Fruit fly (Drosophila melanogaster) whole organism, wandering third instar larva: ENCODE measurements around the gene CG11756.

Source experiments
- Abd-B ChIP-seq: fragments of >200 bp; optimal IDR thresholded peaks from 2 replicates; lab custom pipeline; 2017; ENCODE audit warnings: missing biosample characterization, missing genetic modification characterization
- CG32264 ChIP-seq: fragments of 200-800 bp; sonication (Bioruptor generic); optimal IDR thresholded peaks from 2 replicates; lab custom pipeline; 2016; ENCODE audit warnings: missing biosample characterization, missing genetic modification characterization
- CG9705 ChIP-seq: fragments of 200-800 bp; sonication (Bioruptor generic); optimal IDR thresholded peaks from 2 replicates; lab custom pipeline; 2018; ENCODE audit warnings: missing biosample characterization, mild to moderate bottlenecking, missing genetic modification characterization
- CrebA ChIP-seq: fragments of 200-800 bp; sonication (Bioruptor generic); optimal IDR thresholded peaks from 2 replicates; lab custom pipeline; 2016; ENCODE audit warnings: missing biosample characterization, mild to moderate bottlenecking, missing genetic modification characterization, borderline replicate concordance
- Dfd ChIP-seq: fragments of >200 bp; optimal IDR thresholded peaks from 2 replicates; lab custom pipeline; 2017; ENCODE audit warnings: missing biosample characterization, missing genetic modification characterization
- Dif ChIP-seq: fragments of 200-275, 200-300 bp; sonication (Bioruptor generic); optimal IDR thresholded peaks from 2 replicates; lab custom pipeline; 2018; ENCODE audit warnings: missing biosample characterization, missing genetic modification characterization; ENCODE audit not compliant: partially characterized antibody
- GATAd ChIP-seq: sonication (Bioruptor generic); optimal IDR thresholded peaks from 2 replicates; lab custom pipeline; 2016; ENCODE audit warnings: missing biosample characterization, missing genetic modification characterization
- HLH106 ChIP-seq: fragments of 200-800 bp; optimal IDR thresholded peaks from 3 replicates; lab custom pipeline; 2019; ENCODE audit warnings: missing biosample characterization, mild to moderate bottlenecking, missing genetic modification characterization, moderate library complexity
- Hnf4 ChIP-seq: fragments of 200-800 bp; sonication (Bioruptor generic); optimal IDR thresholded peaks from 2 replicates; lab custom pipeline; 2016; ENCODE audit warnings: missing biosample characterization, mild to moderate bottlenecking, missing genetic modification characterization
- Hr78 ChIP-seq: fragments of >200 bp; optimal IDR thresholded peaks from 2 replicates; lab custom pipeline; 2017; ENCODE audit warnings: missing biosample characterization, missing genetic modification characterization
- Hr83 ChIP-seq: fragments of 200-300 bp; sonication (Bioruptor generic); optimal IDR thresholded peaks from 2 replicates; lab custom pipeline; 2016; ENCODE audit warnings: missing biosample characterization, mild to moderate bottlenecking, missing genetic modification characterization, moderate library complexity; ENCODE audit not compliant: poor library complexity, severe bottlenecking
- Jra ChIP-seq: sonication (Bioruptor generic); optimal IDR thresholded peaks from 2 replicates; lab custom pipeline; 2016; ENCODE audit warnings: missing biosample characterization, missing genetic modification characterization
- Mio ChIP-seq: sonication (Bioruptor generic); optimal IDR thresholded peaks from 2 replicates; lab custom pipeline; 2016; ENCODE audit warnings: missing biosample characterization, missing genetic modification characterization
- Myc ChIP-seq: fragments of >200 bp; optimal IDR thresholded peaks from 2 replicates; lab custom pipeline; 2017
- N ChIP-seq: fragments of >200 bp; optimal IDR thresholded peaks from 2 replicates; lab custom pipeline; 2018; ENCODE audit warnings: missing biosample characterization, missing external identifiers, missing genetic modification characterization
- OdsH ChIP-seq: fragments of 200-800 bp; sonication (Bioruptor generic); optimal IDR thresholded peaks from 2 replicates; lab custom pipeline; 2016; ENCODE audit warnings: missing biosample characterization, mild to moderate bottlenecking, missing genetic modification characterization
- Rel ChIP-seq, 2 experiments: fragments of 200-800 bp; sonication (Bioruptor generic) in 1 of 2; optimal IDR thresholded peaks; 2 replicates in 1 of 2; 3 replicates in 1 of 2; lab custom pipeline; 2016 to 2019; ENCODE audit warnings: mild to moderate bottlenecking in 2 of 2, missing biosample characterization in 2 of 2, missing genetic modification characterization in 2 of 2, moderate library complexity in 1 of 2
- Sp1 ChIP-seq: fragments of 200-800 bp; sonication (Bioruptor generic); optimal IDR thresholded peaks from 3 replicates; lab custom pipeline; 2019; ENCODE audit warnings: missing biosample characterization, mild to moderate bottlenecking, missing genetic modification characterization, moderate library complexity
- Vsx2 ChIP-seq: fragments of 200-300, 225-300 bp; sonication (Bioruptor generic); optimal IDR thresholded peaks from 2 replicates; lab custom pipeline; 2018; ENCODE audit warnings: missing biosample characterization, missing genetic modification characterization; ENCODE audit not compliant: partially characterized antibody
- br ChIP-seq: fragments of 200-800 bp; sonication (Bioruptor generic); optimal IDR thresholded peaks from 2 replicates; lab custom pipeline; 2016; ENCODE audit warnings: missing biosample characterization, missing genetic modification characterization
- brk ChIP-seq: fragments of 200-800 bp; sonication (Bioruptor generic); optimal IDR thresholded peaks from 2 replicates; lab custom pipeline; 2016; ENCODE audit warnings: missing biosample characterization, mild to moderate bottlenecking, missing genetic modification characterization
- dl ChIP-seq, 2 experiments: fragments of 175-275, 200-275 bp in 1 of 2; fragments of 200-275 bp in 1 of 2; sonication (Bioruptor generic); optimal IDR thresholded peaks; lab custom pipeline; 2018; ENCODE audit warnings: mild to moderate bottlenecking in 2 of 2, missing biosample characterization in 2 of 2, missing genetic modification characterization in 2 of 2, moderate library complexity in 2 of 2; ENCODE audit not compliant: partially characterized antibody in 2 of 2, insufficient read depth in 1 of 2
- dmrt93B ChIP-seq: fragments of 200-800 bp; sonication (Bioruptor generic); optimal IDR thresholded peaks from 2 replicates; lab custom pipeline; 2018; ENCODE audit warnings: missing biosample characterization, mild to moderate bottlenecking, missing genetic modification characterization
- dsf ChIP-seq: sonication (Bioruptor generic); optimal IDR thresholded peaks from 2 replicates; lab custom pipeline; 2016; ENCODE audit warnings: missing biosample characterization, missing genetic modification characterization, borderline replicate concordance
- ey ChIP-seq: fragments of 200-800 bp; sonication (Bioruptor generic); optimal IDR thresholded peaks from 2 replicates; lab custom pipeline; 2016; ENCODE audit warnings: missing biosample characterization, missing genetic modification characterization
- foxo ChIP-seq, 2 experiments: fragments of 200-800 bp; sonication (Bioruptor generic); optimal IDR thresholded peaks; 2 replicates in 1 of 2; 3 replicates in 1 of 2; lab custom pipeline; 2016 to 2017; ENCODE audit warnings: missing biosample characterization in 2 of 2, missing genetic modification characterization in 2 of 2
- fru ChIP-seq: fragments of 200-800 bp; sonication (Bioruptor generic); optimal IDR thresholded peaks from 3 replicates; lab custom pipeline; 2016; ENCODE audit warnings: missing biosample characterization, mild to moderate bottlenecking, missing genetic modification characterization
- h ChIP-seq: fragments of 200-800 bp; sonication (Bioruptor generic); optimal IDR thresholded peaks from 3 replicates; lab custom pipeline; 2016; ENCODE audit warnings: missing biosample characterization, mild to moderate bottlenecking, missing genetic modification characterization
- jim ChIP-seq: fragments of 175-275, 200-325 bp; sonication (Bioruptor generic); optimal IDR thresholded peaks from 2 replicates; lab custom pipeline; 2016; ENCODE audit warnings: missing biosample characterization, mild to moderate bottlenecking, missing genetic modification characterization
- lola ChIP-seq: fragments of >200 bp; optimal IDR thresholded peaks from 2 replicates; lab custom pipeline; 2017; ENCODE audit warnings: missing biosample characterization, missing genetic modification characterization
- pan ChIP-seq: fragments of >200 bp; optimal IDR thresholded peaks from 2 replicates; lab custom pipeline; 2017
- psq ChIP-seq: fragments of 200-800 bp; sonication (Bioruptor generic); optimal IDR thresholded peaks from 3 replicates; lab custom pipeline; 2017; ENCODE audit warnings: missing biosample characterization, mild to moderate bottlenecking, missing genetic modification characterization, moderate library complexity
- rgr ChIP-seq: fragments of 200-800 bp; sonication (Bioruptor generic); optimal IDR thresholded peaks from 3 replicates; lab custom pipeline; 2016; ENCODE audit warnings: missing biosample characterization, mild to moderate bottlenecking, missing genetic modification characterization
- sage ChIP-seq: fragments of 200-800 bp; sonication (Bioruptor generic); optimal IDR thresholded peaks from 2 replicates; lab custom pipeline; 2016; ENCODE audit warnings: missing biosample characterization, mild to moderate bottlenecking, missing genetic modification characterization
- sv ChIP-seq: fragments of 200-800 bp; sonication (Bioruptor generic); optimal IDR thresholded peaks from 3 replicates; lab custom pipeline; 2016; ENCODE audit warnings: missing biosample characterization, missing genetic modification characterization
- tai ChIP-seq: sonication (Bioruptor generic); optimal IDR thresholded peaks from 2 replicates; lab custom pipeline; 2016; ENCODE audit warnings: missing biosample characterization, missing genetic modification characterization
- usp ChIP-seq: fragments of >200 bp; optimal IDR thresholded peaks from 2 replicates; lab custom pipeline; 2017; ENCODE audit warnings: missing biosample characterization, missing genetic modification characterization
- woc ChIP-seq: sonication (Bioruptor generic); optimal IDR thresholded peaks from 2 replicates; lab custom pipeline; 2016; ENCODE audit warnings: missing biosample characterization, mild to moderate bottlenecking, missing genetic modification characterization

CG11756 gene

DNA sequence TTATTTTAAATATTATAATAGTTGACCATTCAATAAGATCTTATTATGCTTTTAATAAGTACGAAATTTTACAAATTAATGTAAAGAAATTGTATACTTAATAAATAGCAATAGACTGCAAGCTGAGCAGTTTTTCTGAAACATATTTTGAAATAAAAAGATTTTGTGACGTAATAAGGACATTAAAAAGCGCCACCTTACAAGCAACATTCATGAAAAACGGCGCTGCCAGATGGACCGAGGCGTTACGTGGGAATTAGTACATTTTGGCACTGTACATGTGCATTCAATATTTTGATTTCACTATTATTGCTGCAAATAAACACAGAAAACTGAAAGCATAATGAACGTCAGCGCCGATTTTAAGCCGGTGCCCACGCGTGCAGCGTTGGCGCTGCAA is 909 bp downstream of the CG11756 start, which contains the start of gene CG1738:
TSS of gene CG1738 (plus strand) at position 221 of the 400 bp plus-strand sequence.
- TF ChIP-seq dmrt93B (GFP tag; lab: Kevin White, UChicago) (no peak), tai (GFP tag; lab: Kevin White, UChicago) (no peak), pan (lab: Kevin White, UChicago) (no peak), GATAd (GFP tag; lab: Kevin White, UChicago) (no peak), Sp1 (GFP tag; lab: Kevin White, UChicago) (peak; percentile 31), Mio (GFP tag; lab: Kevin White, UChicago) (no peak), jim (no peak), Abd-B (GFP tag; lab: Kevin White, UChicago) (no peak), brk (GFP tag; lab: Kevin White, UChicago) (no peak), sv (GFP tag; lab: Kevin White, UChicago) (no peak), Dif (GFP tag; lab: Kevin White, UChicago) (no peak), CG9705 (no peak), ey (GFP tag; lab: Kevin White, UChicago) (no peak), Rel (GFP tag; optimal IDR thresholded peaks at IDR 0.05; lab: Kevin White, UChicago) (no peak), Rel (tag; optimal IDR thresholded peaks at IDR 0.05; lab: Kevin White, UChicago) (no peak), Hnf4 (GFP tag; lab: Kevin White, UChicago) (no peak), sage (GFP tag; lab: Kevin White, UChicago) (no peak), h (GFP tag; lab: Kevin White, UChicago) (no peak), dsf (GFP tag; lab: Kevin White, UChicago) (no peak), Hr83 (GFP tag; lab: Kevin White, UChicago) (no peak), Myc (no peak), rgr (peak; percentile 8), psq (GFP tag; lab: Kevin White, UChicago) (no peak), CrebA (GFP tag; lab: Kevin White, UChicago) (no peak), OdsH (GFP tag; lab: Kevin White, UChicago) (no peak), Hr78 (GFP tag; lab: Kevin White, UChicago) (no peak), usp (GFP tag; lab: Kevin White, UChicago) (no peak), CG32264 (GFP tag; lab: Kevin White, UChicago) (no peak), HLH106 (peak; percentile 37), Jra (GFP tag; lab: Kevin White, UChicago) (no peak), lola (GFP tag; lab: Kevin White, UChicago) (no peak), Dfd (GFP tag; lab: Kevin White, UChicago) (no peak), woc (GFP tag; lab: Kevin White, UChicago) (peak; percentile 63), br (GFP tag; lab: Kevin White, UChicago) (no peak), foxo (GFP tag; optimal IDR thresholded peaks at IDR 0.05; lab: Kevin White, UChicago) (peak in 1 of 2 experiments; percentile 9)

dm6 chrX:11349780-11350179 is 1.9 kb downstream of the CG11756 start, which contains the start of gene NdufV3:
NdufV3 (plus strand) TSS chrX:11349998.
- TF ChIP-seq tai (GFP tag; lab: Kevin White, UChicago) = no peak
- TF ChIP-seq h (GFP tag; lab: Kevin White, UChicago) = peak; percentile 10
- TF ChIP-seq brk (GFP tag; lab: Kevin White, UChicago) = no peak
- TF ChIP-seq Hr83 (GFP tag; lab: Kevin White, UChicago) = no peak
- no peak for TF ChIP-seq Myc
- TF ChIP-seq Vsx2 (GFP tag; lab: Kevin White, UChicago) = no peak
- TF ChIP-seq N (GFP tag; lab: Kevin White, UChicago) = no peak
- no peak for TF ChIP-seq woc (GFP tag; lab: Kevin White, UChicago)
- TF ChIP-seq dmrt93B (GFP tag; lab: Kevin White, UChicago) = no peak
- TF ChIP-seq sv (GFP tag; lab: Kevin White, UChicago) = no peak
- no peak for TF ChIP-seq pan (lab: Kevin White, UChicago)
- no peak for TF ChIP-seq CG32264 (GFP tag; lab: Kevin White, UChicago)
- peak; percentile 12 for TF ChIP-seq rgr
- no peak for TF ChIP-seq Dfd (GFP tag; lab: Kevin White, UChicago)
- no peak for TF ChIP-seq usp (GFP tag; lab: Kevin White, UChicago)
- TF ChIP-seq br (GFP tag; lab: Kevin White, UChicago) = peak; percentile 6
- TF ChIP-seq Abd-B (GFP tag; lab: Kevin White, UChicago) = no peak
- TF ChIP-seq CrebA (GFP tag; lab: Kevin White, UChicago) = no peak
- TF ChIP-seq dl (GFP tag; optimal IDR thresholded peaks at IDR 0.05; lab: Kevin White, UChicago; ENCODE audit: insufficient read depth in 1 of 2, partially characterized antibody in 2 of 2) = no peak
- TF ChIP-seq jim = no peak
- no peak for TF ChIP-seq Rel (GFP tag; optimal IDR thresholded peaks at IDR 0.05; lab: Kevin White, UChicago)
- TF ChIP-seq Rel (tag; optimal IDR thresholded peaks at IDR 0.05; lab: Kevin White, UChicago) = no peak
- TF ChIP-seq HLH106 = peak; percentile 26
- peak in 1 of 2 experiments; percentile 37 for TF ChIP-seq foxo (GFP tag; optimal IDR thresholded peaks at IDR 0.05; lab: Kevin White, UChicago)
- no peak for TF ChIP-seq dsf (GFP tag; lab: Kevin White, UChicago)
- TF ChIP-seq fru (GFP tag; lab: Kevin White, UChicago) = no peak
- peak; percentile 6 for TF ChIP-seq ey (GFP tag; lab: Kevin White, UChicago)
- no peak for TF ChIP-seq OdsH (GFP tag; lab: Kevin White, UChicago)
- no peak for TF ChIP-seq Hr78 (GFP tag; lab: Kevin White, UChicago)
- TF ChIP-seq psq (GFP tag; lab: Kevin White, UChicago) = no peak
- peak; percentile 17 for TF ChIP-seq sage (GFP tag; lab: Kevin White, UChicago)
- no peak for TF ChIP-seq Jra (GFP tag; lab: Kevin White, UChicago)
- no peak for TF ChIP-seq CG9705
- no peak for TF ChIP-seq GATAd (GFP tag; lab: Kevin White, UChicago)
- no peak for TF ChIP-seq Mio (GFP tag; lab: Kevin White, UChicago)
- TF ChIP-seq Sp1 (GFP tag; lab: Kevin White, UChicago) = no peak
- TF ChIP-seq Dif (GFP tag; lab: Kevin White, UChicago) = no peak
- peak; percentile 49 for TF ChIP-seq Hnf4 (GFP tag; lab: Kevin White, UChicago)
- no peak for TF ChIP-seq lola (GFP tag; lab: Kevin White, UChicago)
